Worm (Caenorhabditis elegans) whole organism, late embryonic: ENCODE results near the gene Y53F4B.5.

Experiments
- Y22D7AL.16 ChIP-seq: sonication (generic microtip); optimal IDR thresholded peaks from 2 replicates; lab custom pipeline; 2016; ENCODE audit warnings: missing genetic modification characterization, missing compliant biosample characterization
- ama-1 ChIP-seq: fragments of 150-350 bp; optimal IDR thresholded peaks from 2 replicates; lab custom pipeline; 2014
- ceh-18 ChIP-seq: sonication (generic microtip); optimal IDR thresholded peaks from 2 replicates; lab custom pipeline; 2016; ENCODE audit warnings: missing genetic modification characterization, missing compliant biosample characterization
- ceh-19 ChIP-seq: fragments of 200-800 bp; sonication (Bioruptor generic); optimal IDR thresholded peaks from 2 replicates; lab custom pipeline; 2018; ENCODE audit warnings: mild to moderate bottlenecking, missing genetic modification characterization, missing compliant biosample characterization
- ceh-22 ChIP-seq: sonication (generic microtip); optimal IDR thresholded peaks from 2 replicates; lab custom pipeline; 2017; ENCODE audit warnings: missing biosample characterization, missing genetic modification characterization
- ceh-34 ChIP-seq: sonication (generic microtip); optimal IDR thresholded peaks from 2 replicates; lab custom pipeline; 2016; ENCODE audit warnings: mild to moderate bottlenecking, missing genetic modification characterization, missing compliant biosample characterization
- ceh-48 ChIP-seq: sonication (generic microtip); optimal IDR thresholded peaks from 2 replicates; lab custom pipeline; 2016; ENCODE audit warnings: missing genetic modification characterization, inconsistent platforms, missing compliant biosample characterization
- dmd-4 ChIP-seq: sonication (generic microtip); optimal IDR thresholded peaks from 2 replicates; lab custom pipeline; 2016; ENCODE audit warnings: borderline replicate concordance, missing genetic modification characterization, missing compliant biosample characterization
- elt-2 ChIP-seq: sonication (generic microtip); optimal IDR thresholded peaks from 2 replicates; lab custom pipeline; 2016; ENCODE audit warnings: missing genetic modification reagents, missing genetic modification characterization, missing compliant biosample characterization
- fax-1 ChIP-seq: sonication (generic microtip); optimal IDR thresholded peaks from 2 replicates; lab custom pipeline; 2016; ENCODE audit warnings: missing genotype, missing genetic modification characterization, missing compliant biosample characterization
- fkh-10 ChIP-seq: fragments of 150-350 bp; optimal IDR thresholded peaks from 2 replicates; lab custom pipeline; 2014; ENCODE audit warnings: missing biosample characterization, missing genetic modification reagents, missing genetic modification characterization
- gmeb-2 ChIP-seq: sonication (generic microtip); optimal IDR thresholded peaks from 2 replicates; lab custom pipeline; 2016; ENCODE audit warnings: missing genetic modification characterization, inconsistent platforms, missing compliant biosample characterization
- hlh-13 ChIP-seq: fragments of 200-800 bp; sonication (Bioruptor generic); optimal IDR thresholded peaks from 2 replicates; lab custom pipeline; 2018; ENCODE audit warnings: mild to moderate bottlenecking, missing genetic modification characterization, missing compliant biosample characterization
- hlh-30 ChIP-seq: sonication (generic microtip); optimal IDR thresholded peaks from 2 replicates; lab custom pipeline; 2017; ENCODE audit warnings: antibody characterized with exemption, missing genetic modification characterization, missing compliant biosample characterization; ENCODE audit not compliant: insufficient read depth
- lim-6 ChIP-seq: sonication (generic microtip); optimal IDR thresholded peaks from 2 replicates; lab custom pipeline; 2016; ENCODE audit warnings: missing genetic modification characterization, missing compliant biosample characterization
- nhr-11 ChIP-seq: fragments of 150-350 bp; optimal IDR thresholded peaks from 2 replicates; lab custom pipeline; 2014; ENCODE audit warnings: missing biosample characterization, missing genetic modification characterization
- npax-4 ChIP-seq: sonication (generic microtip); optimal IDR thresholded peaks from 2 replicates; lab custom pipeline; 2016; ENCODE audit warnings: missing genetic modification characterization, missing compliant biosample characterization
- odd-2 ChIP-seq: sonication (generic microtip); optimal IDR thresholded peaks from 2 replicates; lab custom pipeline; 2017; ENCODE audit warnings: antibody characterized with exemption, mild to moderate bottlenecking, missing genetic modification characterization, missing compliant biosample characterization
- pat-9 ChIP-seq: fragments of 200-800 bp; sonication (Bioruptor generic); optimal IDR thresholded peaks from 2 replicates; lab custom pipeline; 2018; ENCODE audit warnings: mild to moderate bottlenecking, missing genetic modification characterization, moderate library complexity, missing compliant biosample characterization
- pax-1 ChIP-seq: fragments of 150-350 bp; optimal IDR thresholded peaks from 2 replicates; lab custom pipeline; 2014; ENCODE audit warnings: missing biosample characterization, missing genetic modification characterization
- pha-2 ChIP-seq: sonication (generic microtip); optimal IDR thresholded peaks from 2 replicates; lab custom pipeline; 2017; ENCODE audit warnings: mild to moderate bottlenecking, missing genetic modification characterization, missing compliant biosample characterization
- pros-1 ChIP-seq: fragments of 150-350 bp; optimal IDR thresholded peaks from 2 replicates; lab custom pipeline; 2014; ENCODE audit warnings: missing biosample characterization, missing genetic modification reagents, missing genetic modification characterization
- ref-2 ChIP-seq: sonication (generic microtip); optimal IDR thresholded peaks from 2 replicates; lab custom pipeline; 2016; ENCODE audit warnings: missing genetic modification characterization, missing compliant biosample characterization
- sox-2 ChIP-seq: fragments of 200-800 bp; sonication (Bioruptor generic); IDR thresholded peaks from 2 replicates; pipeline ENCODE4 v1.3.6; 2022; ENCODE audit warnings: missing genetic modification reagents, missing genetic modification characterization, missing compliant biosample characterization
- sox-4 ChIP-seq: sonication (generic microtip); optimal IDR thresholded peaks from 2 replicates; lab custom pipeline; 2017; ENCODE audit warnings: mild to moderate bottlenecking, missing genetic modification characterization, inconsistent platforms, missing compliant biosample characterization
- tbx-7 ChIP-seq: sonication (generic microtip); optimal IDR thresholded peaks from 2 replicates; lab custom pipeline; 2016; ENCODE audit warnings: missing genotype, missing genetic modification characterization, missing compliant biosample characterization
- ttx-3 ChIP-seq: sonication (generic microtip); optimal IDR thresholded peaks from 2 replicates; lab custom pipeline; 2016; ENCODE audit warnings: missing genetic modification reagents, missing genetic modification characterization, missing compliant biosample characterization
- unc-42 ChIP-seq: sonication (generic microtip); optimal IDR thresholded peaks from 2 replicates; lab custom pipeline; 2016; ENCODE audit warnings: missing genotype, missing genetic modification characterization, missing compliant biosample characterization
- unc-55 ChIP-seq: sonication (generic microtip); optimal IDR thresholded peaks from 2 replicates; lab custom pipeline; 2017; ENCODE audit warnings: missing biosample characterization, missing genetic modification reagents, missing genetic modification characterization
- unc-86 ChIP-seq: sonication (generic microtip); optimal IDR thresholded peaks from 2 replicates; lab custom pipeline; 2016; ENCODE audit warnings: missing genetic modification characterization, missing compliant biosample characterization
- zip-5 ChIP-seq: sonication (generic microtip); optimal IDR thresholded peaks from 2 replicates; lab custom pipeline; 2016; ENCODE audit warnings: missing genetic modification characterization, missing compliant biosample characterization
- ztf-16 ChIP-seq: sonication (generic microtip); optimal IDR thresholded peaks from 2 replicates; lab custom pipeline; 2017; ENCODE audit warnings: missing genetic modification characterization, missing compliant biosample characterization

The Y53F4B.5 gene

ce11 chrII:15025599-15026164 is 41.9 kb upstream of the Y53F4B.5 start, which contains the start of gene cmtr-1 (continued):
- TF ChIP-seq pax-1 (peak; percentile 74), lim-6 (tag; lab: Kevin White, UChicago) (no peak), pros-1 (tag; lab: Kevin White, UChicago) (peak; percentile 63), unc-55 (GFP tag; lab: Kevin White, UChicago) (peak; percentile 62), hlh-30 (tag; lab: Kevin White, UChicago) (peak; percentile 69)

DNA sequence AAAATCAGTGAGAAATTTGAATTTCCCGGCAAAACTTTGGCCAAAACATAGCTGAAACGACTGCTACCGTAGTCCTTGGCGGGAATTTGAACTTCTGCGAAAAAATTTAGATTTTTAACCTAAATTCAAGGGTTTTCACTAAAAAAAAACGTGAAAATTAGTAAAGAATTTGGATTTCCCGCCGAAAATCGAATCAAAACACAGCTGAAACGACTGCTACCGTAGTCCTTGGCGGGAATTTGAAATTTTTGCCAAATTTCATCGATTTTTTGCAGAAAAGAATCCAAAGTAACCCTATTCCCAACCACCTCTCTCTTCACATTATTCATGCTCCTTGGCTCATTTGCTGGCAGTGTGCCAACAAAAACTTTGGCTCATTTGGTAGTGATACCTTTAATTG is 41.3 kb upstream of the Y53F4B.5 start:
- TF ChIP-seq fax-1 (tag; lab: Kevin White, UChicago), result no peak
- TF ChIP-seq gmeb-2 (tag; lab: Kevin White, UChicago), result no peak
- no peak for TF ChIP-seq pha-2 (tag; lab: Kevin White, UChicago)
- no peak for TF ChIP-seq ref-2 (tag; lab: Kevin White, UChicago)
- no peak for TF ChIP-seq zip-5
- TF ChIP-seq sox-2 (GFP tag; lab: Robert Waterston, UW), result no peak
- TF ChIP-seq ceh-18 (tag; lab: Kevin White, UChicago), result no peak
- no peak for TF ChIP-seq Y22D7AL.16
- TF ChIP-seq tbx-7 (tag; lab: Kevin White, UChicago), result no peak
- TF ChIP-seq ztf-16, result no peak
- TF ChIP-seq odd-2 (tag; lab: Kevin White, UChicago), result no peak

DNA sequence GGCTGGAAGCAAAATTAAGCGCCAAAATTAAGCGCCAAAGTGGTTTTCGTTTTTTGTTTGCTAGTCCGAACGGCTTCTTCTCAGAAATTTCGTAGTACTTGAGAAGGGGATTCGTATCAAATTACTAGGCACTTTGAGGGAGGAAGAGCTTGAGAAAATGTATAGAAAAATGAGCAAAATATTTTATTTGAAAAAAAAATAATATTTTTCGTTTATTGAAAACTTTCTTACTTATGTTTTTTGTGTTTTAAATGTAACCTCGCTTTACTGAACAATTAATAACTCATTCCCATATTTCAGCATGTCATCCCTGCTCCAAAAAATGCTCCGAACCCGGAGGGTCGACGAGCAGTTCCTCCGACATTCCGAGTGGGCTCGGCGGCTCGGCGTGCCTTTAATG is 35.1 kb upstream of the Y53F4B.5 start, which contains the start of gene Y53F4B.12:
Y53F4B.12 (plus strand) TSS at position 301 of the 400 bp plus-strand sequence.
- no peak for TF ChIP-seq ama-1
- TF ChIP-seq Y22D7AL.16, result no peak
- TF ChIP-seq ceh-48 (tag; lab: Kevin White, UChicago), result no peak
- TF ChIP-seq nhr-11 (tag; lab: Kevin White, UChicago), result no peak
- TF ChIP-seq unc-86, result no peak
- TF ChIP-seq ceh-19, result no peak
- no peak for TF ChIP-seq dmd-4
- no peak for TF ChIP-seq hlh-30 (tag; lab: Kevin White, UChicago)
- no peak for TF ChIP-seq tbx-7 (tag; lab: Kevin White, UChicago)
- no peak for TF ChIP-seq ceh-22 (tag; lab: Kevin White, UChicago)
- no peak for TF ChIP-seq pat-9 (tag; lab: Kevin White, UChicago)
- no peak for TF ChIP-seq ceh-34 (tag; lab: Kevin White, UChicago)
- TF ChIP-seq elt-2 (tag; lab: Kevin White, UChicago), result no peak
- no peak for TF ChIP-seq ttx-3 (tag; lab: Kevin White, UChicago)
- TF ChIP-seq fkh-10 (GFP tag; lab: Kevin White, UChicago), result no peak
- TF ChIP-seq hlh-13, result no peak
- no peak for TF ChIP-seq npax-4
- TF ChIP-seq sox-4 (tag; lab: Kevin White, UChicago), result no peak
- TF ChIP-seq, all 69 proteins: peak for 0

- TF ChIP-seq unc-42 (tag; lab: Kevin White, UChicago) (peak; percentile 55), Y22D7AL.16 (no peak)
Observed at ce11 chrII:15015669-15016068, 31.9 kb upstream of the Y53F4B.5 start.

- TF ChIP-seq unc-42 (tag; lab: Kevin White, UChicago) (peak; percentile 45), odd-2 (tag; lab: Kevin White, UChicago) (no peak)
Observed at ce11 chrII:15014380-15014779, 30.6 kb upstream of the Y53F4B.5 start, which contains the start of gene Y53F4B.51. Gene Y53F4B.51, minus strand, starts transcription at chrII:15014442.
